Worm (Caenorhabditis elegans) whole organism, L1 larva: ENCODE measurements around the gene shc-3.

Source experiments
- C04F5.9 ChIP-seq: sonication (generic microtip); optimal IDR thresholded peaks from 2 replicates; lab custom pipeline; 2016; ENCODE audit warnings: missing genetic modification characterization, missing compliant biosample characterization
- C16A3.4 ChIP-seq: fragments of 150-350 bp; optimal IDR thresholded peaks from 2 replicates; lab custom pipeline; 2014; ENCODE audit warnings: missing biosample characterization, missing genetic modification characterization
- Y116A8C.19 ChIP-seq: sonication (generic microtip); optimal IDR thresholded peaks from 2 replicates; lab custom pipeline; 2016; ENCODE audit warnings: missing compliant biosample characterization, missing genetic modification characterization, borderline replicate concordance
- ama-1 ChIP-seq: fragments of 150-350 bp; optimal IDR thresholded peaks from 2 replicates; lab custom pipeline; 2014
- ceh-88 ChIP-seq: fragments of 200-800 bp; sonication (Bioruptor generic); IDR thresholded peaks from 2 replicates; pipeline ENCODE4 v1.3.6; 2022; ENCODE audit warnings: missing genetic modification characterization, missing compliant biosample characterization
- dpl-1 ChIP-seq, 3 experiments: fragments of 150-350 bp in 2 of 3; sonication (generic microtip) in 1 of 3; optimal IDR thresholded peaks; 2 replicates each; lab custom pipeline; 2014 to 2017; ENCODE audit warnings: missing biosample characterization in 3 of 3, missing genetic modification characterization in 3 of 3, missing genetic modification reagents in 3 of 3
- dsc-1 ChIP-seq: sonication (generic microtip); optimal IDR thresholded peaks from 2 replicates; lab custom pipeline; 2016; ENCODE audit warnings: mild to moderate bottlenecking, missing genetic modification characterization, missing compliant biosample characterization
- efl-3 ChIP-seq: fragments of 200-800 bp; sonication (Bioruptor generic); optimal IDR thresholded peaks from 2 replicates; lab custom pipeline; 2018; ENCODE audit warnings: mild to moderate bottlenecking, missing genetic modification characterization, missing compliant biosample characterization
- egl-13 ChIP-seq: sonication (generic microtip); optimal IDR thresholded peaks from 2 replicates; lab custom pipeline; 2016; ENCODE audit warnings: missing genotype, missing genetic modification reagents, missing genetic modification characterization, missing compliant biosample characterization
- egl-27 ChIP-seq, 2 experiments: fragments of 150-350 bp in 1 of 2; sonication (generic microtip); optimal IDR thresholded peaks; 3 replicates each; lab custom pipeline; 2017 to 2018; ENCODE audit warnings: missing biosample characterization in 2 of 2, missing genetic modification characterization in 2 of 2, missing genetic modification reagents in 2 of 2
- elt-2 ChIP-seq: sonication (generic microtip); optimal IDR thresholded peaks from 2 replicates; lab custom pipeline; 2016; ENCODE audit warnings: missing genetic modification characterization, mild to moderate bottlenecking, inconsistent platforms, missing compliant biosample characterization, missing genetic modification reagents
- fkh-10 ChIP-seq: sonication (generic microtip); optimal IDR thresholded peaks from 2 replicates; lab custom pipeline; 2017; ENCODE audit warnings: missing biosample characterization, missing genetic modification reagents, missing genetic modification characterization
- fkh-4 ChIP-seq: sonication (generic microtip); optimal IDR thresholded peaks from 2 replicates; lab custom pipeline; 2016; ENCODE audit warnings: missing compliant biosample characterization, missing genetic modification characterization, borderline replicate concordance
- fkh-8 ChIP-seq: sonication (generic microtip); optimal IDR thresholded peaks from 2 replicates; lab custom pipeline; 2016; ENCODE audit warnings: mild to moderate bottlenecking, missing genetic modification characterization, missing compliant biosample characterization
- fos-1 ChIP-seq: fragments of 150-350 bp; optimal IDR thresholded peaks from 2 replicates; lab custom pipeline; 2014; ENCODE audit warnings: missing biosample characterization, missing genetic modification characterization
- hlh-17 ChIP-seq: fragments of 200-800 bp; sonication (Bioruptor generic); optimal IDR thresholded peaks from 2 replicates; lab custom pipeline; 2018; ENCODE audit warnings: missing genetic modification characterization, mild to moderate bottlenecking, missing compliant biosample characterization, moderate library complexity, borderline replicate concordance
- irx-1 ChIP-seq: sonication (generic microtip); optimal IDR thresholded peaks from 2 replicates; lab custom pipeline; 2016; ENCODE audit warnings: missing genetic modification characterization, missing compliant biosample characterization
- isw-1 ChIP-seq: fragments of 200-800 bp; sonication (Bioruptor generic); IDR thresholded peaks from 2 replicates; pipeline ENCODE4 v1.3.6; 2022; ENCODE audit warnings: missing genetic modification characterization, missing compliant biosample characterization
- jun-1 ChIP-seq: fragments of 150-350 bp; optimal IDR thresholded peaks from 2 replicates; lab custom pipeline; 2014; ENCODE audit warnings: missing biosample characterization, missing genetic modification reagents, missing genetic modification characterization
- lin-13 ChIP-seq: fragments of 150-350 bp; optimal IDR thresholded peaks from 2 replicates; lab custom pipeline; 2014; ENCODE audit warnings: missing biosample characterization, missing genetic modification reagents, missing genetic modification characterization
- lin-14 ChIP-seq: fragments of 200-800 bp; sonication (Bioruptor generic); optimal IDR thresholded peaks from 2 replicates; lab custom pipeline; 2018; ENCODE audit warnings: mild to moderate bottlenecking, missing genetic modification characterization, moderate library complexity, missing compliant biosample characterization
- lin-15B ChIP-seq: fragments of 150-350 bp; sonication (generic microtip); optimal IDR thresholded peaks from 3 replicates; lab custom pipeline; 2014; ENCODE audit warnings: missing biosample characterization, missing genetic modification characterization
- lir-3 ChIP-seq: sonication (generic microtip); optimal IDR thresholded peaks from 2 replicates; lab custom pipeline; 2016; ENCODE audit warnings: mild to moderate bottlenecking, missing genetic modification characterization, moderate library complexity, missing compliant biosample characterization; ENCODE audit not compliant: poor library complexity
- mdl-1 ChIP-seq, 2 experiments: fragments of 150-350 bp; optimal IDR thresholded peaks; 2 replicates each; lab custom pipeline; 2014 to 2017; ENCODE audit warnings: missing biosample characterization in 2 of 2, missing genetic modification characterization in 2 of 2, inconsistent platforms in 1 of 2
- mef-2 ChIP-seq: fragments of 150-350 bp; optimal IDR thresholded peaks from 2 replicates; lab custom pipeline; 2014; ENCODE audit warnings: missing biosample characterization, missing genetic modification characterization
- mep-1 ChIP-seq: fragments of 150-350 bp; optimal IDR thresholded peaks from 2 replicates; lab custom pipeline; 2014; ENCODE audit warnings: missing biosample characterization, missing genetic modification characterization
- nhr-11 ChIP-seq: fragments of 150-350 bp; optimal IDR thresholded peaks from 2 replicates; lab custom pipeline; 2014; ENCODE audit warnings: missing biosample characterization, missing genetic modification characterization
- nhr-19 ChIP-seq: fragments of 200-800 bp; sonication (Bioruptor generic); conservative IDR thresholded peaks from 2 replicates; pipeline ENCODE4 v1.3.6; 2022; ENCODE audit warnings: missing genetic modification characterization, missing compliant biosample characterization
- nhr-20 ChIP-seq: sonication (generic microtip); optimal IDR thresholded peaks from 2 replicates; lab custom pipeline; 2016; ENCODE audit warnings: mild to moderate bottlenecking, missing genetic modification characterization, missing compliant biosample characterization
- nhr-71 ChIP-seq: sonication (generic microtip); optimal IDR thresholded peaks from 2 replicates; lab custom pipeline; 2016; ENCODE audit warnings: mild to moderate bottlenecking, missing genetic modification characterization, moderate library complexity, missing compliant biosample characterization
- nhr-77 ChIP-seq: fragments of 150-350 bp; optimal IDR thresholded peaks from 2 replicates; lab custom pipeline; 2014; ENCODE audit warnings: missing biosample characterization, missing genetic modification characterization
- nhr-85 ChIP-seq: sonication (generic microtip); peaks from one replicate; lab custom pipeline; 2016; ENCODE audit warnings: missing genetic modification characterization, inconsistent platforms, missing compliant biosample characterization
- nhr-90 ChIP-seq: sonication (generic microtip); optimal IDR thresholded peaks from 2 replicates; lab custom pipeline; 2016; ENCODE audit warnings: mild to moderate bottlenecking, missing genetic modification characterization, missing compliant biosample characterization; ENCODE audit not compliant: poor library complexity
- rnt-1 ChIP-seq: sonication (generic microtip); optimal IDR thresholded peaks from 2 replicates; lab custom pipeline; 2016; ENCODE audit warnings: mild to moderate bottlenecking, missing genetic modification characterization, moderate library complexity, missing compliant biosample characterization
- snpc-4 ChIP-seq: fragments of 150-350 bp; optimal IDR thresholded peaks from 2 replicates; lab custom pipeline; 2014; ENCODE audit warnings: missing biosample characterization, missing genetic modification characterization
- snu-23 ChIP-seq: sonication (generic microtip); optimal IDR thresholded peaks from 2 replicates; lab custom pipeline; 2016; ENCODE audit warnings: missing genetic modification characterization, missing compliant biosample characterization
- sox-4 ChIP-seq: sonication (generic microtip); optimal IDR thresholded peaks from 2 replicates; lab custom pipeline; 2016; ENCODE audit warnings: missing genetic modification characterization, missing compliant biosample characterization
- unc-130 ChIP-seq: fragments of 150-350 bp; optimal IDR thresholded peaks from 2 replicates; lab custom pipeline; 2017; ENCODE audit warnings: missing biosample characterization, missing genetic modification characterization, inconsistent platforms
- unc-30 ChIP-seq: sonication (generic microtip); optimal IDR thresholded peaks from 2 replicates; lab custom pipeline; 2017; ENCODE audit warnings: missing biosample characterization, missing genetic modification characterization
- unc-62 ChIP-seq: fragments of 150-350 bp; optimal IDR thresholded peaks from 2 replicates; lab custom pipeline; 2014; ENCODE audit warnings: missing biosample characterization, missing genetic modification reagents, missing genetic modification characterization
- unc-98 ChIP-seq: fragments of 200-800 bp; sonication (Bioruptor generic); IDR thresholded peaks from 2 replicates; pipeline ENCODE4 v1.3.6; 2022; ENCODE audit warnings: missing genetic modification characterization, missing compliant biosample characterization
- vab-15 ChIP-seq: sonication (generic microtip); optimal IDR thresholded peaks from 2 replicates; lab custom pipeline; 2017; ENCODE audit warnings: missing genotype, mild to moderate bottlenecking, missing genetic modification characterization, missing compliant biosample characterization
- xbp-1 ChIP-seq: sonication (generic microtip); optimal IDR thresholded peaks from 2 replicates; lab custom pipeline; 2016; ENCODE audit warnings: missing genetic modification characterization, missing compliant biosample characterization
- zag-1 ChIP-seq: fragments of 150-350 bp; optimal IDR thresholded peaks from 2 replicates; lab custom pipeline; 2014; ENCODE audit warnings: missing biosample characterization, missing genetic modification characterization
- zip-4 ChIP-seq: fragments of 200-800 bp; sonication (Bioruptor generic); optimal IDR thresholded peaks from 2 replicates; lab custom pipeline; 2018; ENCODE audit warnings: mild to moderate bottlenecking, missing genetic modification characterization, moderate library complexity, missing compliant biosample characterization
- ztf-11 ChIP-seq, 2 experiments: sonication (generic microtip); optimal IDR thresholded peaks; 2 replicates each; lab custom pipeline; 2016 to 2017; ENCODE audit warnings: missing genetic modification characterization in 2 of 2, missing biosample characterization in 1 of 2, missing compliant biosample characterization in 1 of 2
- ztf-4 ChIP-seq: fragments of 150-350 bp; optimal IDR thresholded peaks from 2 replicates; lab custom pipeline; 2014; ENCODE audit warnings: missing biosample characterization, missing genetic modification characterization

The shc-3 gene

DNA sequence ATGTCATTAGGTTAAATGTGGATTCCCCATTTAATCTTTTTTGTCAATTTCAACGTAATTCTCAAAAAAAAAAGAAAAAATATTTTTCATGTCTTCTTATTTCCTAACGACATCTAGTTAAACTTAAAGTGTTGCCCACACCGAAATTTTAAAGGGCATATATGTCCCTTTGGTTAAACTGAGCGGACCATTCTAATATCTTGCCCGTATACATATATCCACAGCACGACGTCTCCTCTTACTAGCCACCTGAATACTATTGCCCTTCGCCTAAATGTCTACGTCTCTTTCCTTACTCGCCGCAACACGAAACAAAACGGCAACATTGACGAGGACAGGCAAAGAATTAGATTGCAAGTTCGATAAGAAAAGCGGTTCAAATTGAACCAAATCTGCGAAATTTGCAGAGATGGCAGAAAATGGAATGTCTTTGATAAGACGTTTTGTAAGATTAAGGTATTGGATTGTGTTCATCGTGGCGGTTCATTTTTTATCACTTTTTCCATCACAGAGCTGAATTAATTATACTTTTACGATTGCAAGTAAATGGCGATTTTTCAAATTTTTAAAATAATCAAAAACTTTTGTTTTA is 16.6 kb upstream of the shc-3 start (continued):
- TF ChIP-seq mep-1, result peak; percentile 100
- peak; percentile 95 for TF ChIP-seq C04F5.9
- TF ChIP-seq ztf-4, result peak; percentile 99
- peak; percentile 100 for TF ChIP-seq nhr-90 (tag; lab: Kevin White, UChicago)
- peak; percentile 98 for TF ChIP-seq xbp-1 (tag; lab: Kevin White, UChicago)
- peak; percentile 100 for TF ChIP-seq dsc-1 (tag; lab: Kevin White, UChicago)
- peak; percentile 98 for TF ChIP-seq lin-13 (GFP tag; lab: Kevin White, UChicago)
- peak; percentile 99 for TF ChIP-seq nhr-11
- TF ChIP-seq lin-15B (tag; lab: Kevin White, UChicago), result peak; percentile 51
- TF ChIP-seq ceh-88 (GFP tag; lab: Robert Waterston, UW), result peak; percentile 98
- TF ChIP-seq Y116A8C.19 (tag; lab: Kevin White, UChicago), result no peak
- peak; percentile 99 for TF ChIP-seq nhr-77 (tag; lab: Kevin White, UChicago)
- TF ChIP-seq fos-1 (tag; lab: Kevin White, UChicago), result peak; percentile 100
- peak; percentile 100 for TF ChIP-seq snu-23 (GFP tag; lab: Kevin White, UChicago)
- peak; percentile 98 for TF ChIP-seq lin-14
- TF ChIP-seq fkh-8, result peak; percentile 98
- TF ChIP-seq vab-15 (tag; lab: Kevin White, UChicago), result peak; percentile 73
- peak; percentile 100 for TF ChIP-seq irx-1
- peak; percentile 21 to 96 for TF ChIP-seq mdl-1 (tag; optimal IDR thresholded peaks at IDR 0.05; lab: Kevin White, UChicago)
- no peak for TF ChIP-seq unc-62 (GFP tag; lab: Kevin White, UChicago)
- TF ChIP-seq unc-30, result peak; percentile 72
- TF ChIP-seq sox-4 (tag; lab: Kevin White, UChicago), result peak; percentile 100
- peak; percentile 49 for TF ChIP-seq ama-1
- TF ChIP-seq nhr-19 (GFP tag; lab: Robert Waterston, UW), result peak; percentile 99
- TF ChIP-seq unc-130, result peak; percentile 99
- peak; percentile 96 for TF ChIP-seq mef-2 (tag; lab: Kevin White, UChicago)
- peak; percentile 99 for TF ChIP-seq efl-3 (GFP tag; lab: Kevin White, UChicago)
- TF ChIP-seq zip-4 (GFP tag; lab: Kevin White, UChicago), result peak; percentile 96
- peak; percentile 99 for TF ChIP-seq nhr-20 (tag; lab: Kevin White, UChicago)
- TF ChIP-seq snpc-4, result peak; percentile 95
- TF ChIP-seq nhr-85 (tag; lab: Kevin White, UChicago), result peak; percentile 99
- peak; percentile 63 to 72 (median 69) for TF ChIP-seq dpl-1 (GFP tag; optimal IDR thresholded peaks at IDR 0.05; lab: Kevin White, UChicago)
- peak; percentile 97 to 98 for TF ChIP-seq egl-27 (tag; optimal IDR thresholded peaks at IDR 0.05; lab: Kevin White, UChicago)
- TF ChIP-seq ztf-11 (tag; optimal IDR thresholded peaks at IDR 0.05; lab: Kevin White, UChicago), result peak; percentile 93 to 97
- TF ChIP-seq elt-2 (tag; lab: Kevin White, UChicago), result peak; percentile 94
- peak; percentile 97 for TF ChIP-seq fkh-4 (tag; lab: Kevin White, UChicago)
- peak; percentile 100 for TF ChIP-seq fkh-10
- TF ChIP-seq unc-98 (GFP tag; lab: Robert Waterston, UW), result peak; percentile 94
- peak; percentile 95 for TF ChIP-seq zag-1 (tag; lab: Kevin White, UChicago)
- TF ChIP-seq egl-13, result peak; percentile 99
- peak; percentile 96 for TF ChIP-seq lir-3 (tag; lab: Kevin White, UChicago)
- TF ChIP-seq hlh-17 (GFP tag; lab: Kevin White, UChicago), result no peak
- peak; percentile 100 for TF ChIP-seq jun-1 (tag; lab: Kevin White, UChicago)
- peak; percentile 99 for TF ChIP-seq C16A3.4
- peak; percentile 100 for TF ChIP-seq rnt-1
- peak; percentile 92 for TF ChIP-seq isw-1 (GFP tag; lab: Robert Waterston, UW)
- peak; percentile 99 for TF ChIP-seq nhr-71 (tag; lab: Kevin White, UChicago)
